Fruit fly (Drosophila melanogaster): ENCODE data around the gene CG31848.

DNA sequence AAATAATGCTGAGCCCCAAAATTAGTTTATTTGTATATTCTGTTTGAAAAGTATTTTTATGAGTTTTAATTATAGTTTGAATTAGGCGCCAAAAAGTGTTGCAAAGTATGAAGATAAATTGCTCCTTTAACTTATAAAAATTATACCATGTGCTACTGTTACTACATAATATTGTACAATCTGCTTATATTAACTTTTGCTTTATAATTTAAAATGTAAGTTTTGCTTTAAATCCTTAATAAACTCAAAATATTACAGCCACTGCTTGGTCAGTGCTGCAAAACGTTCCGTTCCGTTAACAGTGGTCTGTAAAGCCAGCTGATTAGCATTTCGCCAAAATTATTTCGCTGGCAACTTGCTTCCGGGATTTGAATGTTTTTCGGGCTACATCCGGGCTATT is 24.0 kb upstream of the CG31848 start, which contains the start of gene CG31729:
- TF ChIP-seq lz (GFP tag; optimal IDR thresholded peaks at IDR 0.05) (peak; percentile 22), Sox15 (GFP tag; optimal IDR thresholded peaks at IDR 0.05) (no peak), Smox (GFP tag; optimal IDR thresholded peaks at IDR 0.05) (no peak), Ets21C (GFP tag; optimal IDR thresholded peaks at IDR 0.05) (no peak), CG8632 (GFP tag; optimal IDR thresholded peaks at IDR 0.05) (no peak), dac (GFP tag; optimal IDR thresholded peaks at IDR 0.05) (no peak)
